Fruit fly (Drosophila melanogaster): ENCODE measurements around the gene KLHL18.

KLHL18 gene

DNA sequence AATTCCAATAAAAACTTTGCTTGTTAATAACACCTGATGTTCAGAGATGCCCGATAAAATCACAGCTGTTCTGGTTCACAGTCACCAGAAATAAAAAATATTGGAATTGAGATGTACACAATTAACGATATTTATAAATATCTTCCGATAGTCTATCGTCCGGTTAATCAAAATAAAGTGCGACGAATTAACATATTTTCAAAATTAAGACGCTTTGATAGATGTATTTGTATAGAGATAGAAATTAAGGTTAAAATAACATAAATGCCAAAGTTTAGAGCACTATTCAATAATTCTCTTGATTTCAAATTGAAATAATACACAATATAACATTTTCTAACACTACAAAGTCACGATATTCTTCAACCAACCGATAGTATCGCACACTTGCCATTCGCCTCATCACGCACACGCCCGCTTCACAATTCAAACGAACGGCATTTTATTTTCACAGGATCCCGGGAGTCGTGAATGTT, 47.5 kb downstream of the KLHL18 start, which contains the start of the genes CG3281 and aurA (continued):
- TF ChIP-seq CG32772 (GFP tag; IDR thresholded peaks at IDR 0.05) (0 out of 2 replicates have a peak, but pooled peaks have one; percentile 31), Oli (tag; optimal IDR thresholded peaks at IDR 0.05) (peak; percentile 44), CG17568 (GFP tag; optimal IDR thresholded peaks at IDR 0.05) (no peak), Spps (tag; optimal IDR thresholded peaks at IDR 0.05) (peak; percentile 35), Lim3 (GFP tag; IDR thresholded peaks at IDR 0.05) (no peak), CG12391 (tag; optimal IDR thresholded peaks at IDR 0.05) (peak; percentile 86), H15 (GFP tag; IDR thresholded peaks at IDR 0.05) (peak; percentile 38; the same call in 1 of the 3 replicates), Fer2 (tag; optimal IDR thresholded peaks at IDR 0.05) (peak; percentile 67), CG17829 (tag; optimal IDR thresholded peaks at IDR 0.05) (peak; percentile 76), Xbp1 (GFP tag; optimal IDR thresholded peaks at IDR 0.05) (peak; percentile 81), Vsx1 (GFP tag; optimal IDR thresholded peaks at IDR 0.05) (peak; percentile 39), CG17802 (tag; optimal IDR thresholded peaks at IDR 0.05) (no peak), CG13624 (GFP tag; optimal IDR thresholded peaks at IDR 0.05) (peak; percentile 82), Lpt (GFP tag; optimal IDR thresholded peaks at IDR 0.05) (no peak), gfzf (GFP tag; optimal IDR thresholded peaks at IDR 0.05) (peak; percentile 43), dmrt11E (tag; optimal IDR thresholded peaks at IDR 0.05) (peak; percentile 66), D19B (GFP tag; optimal IDR thresholded peaks at IDR 0.05) (peak; percentile 26), ro (GFP tag; IDR thresholded peaks at IDR 0.05) (no peak), CG12155 (GFP tag; optimal IDR thresholded peaks at IDR 0.05) (peak; percentile 76), Scr (GFP tag; IDR thresholded peaks at IDR 0.05; ENCODE audit: partially characterized antibody) (peak; percentile 98), CG4617 (GFP tag; optimal IDR thresholded peaks at IDR 0.05; ENCODE audit: borderline replicate concordance) (peak; percentile 71), grau (tag; optimal IDR thresholded peaks at IDR 0.05) (peak; percentile 77), sens (GFP tag) (peak; percentile 97), CG4360 (GFP tag; IDR thresholded peaks at IDR 0.05) (no peak), sob (GFP tag; IDR thresholded peaks at IDR 0.05) (peak; percentile 82; the same call in 1 of the 2 replicates), croc (GFP tag; conservative IDR thresholded peaks at IDR 0.05) (peak; percentile 35), CG34224 (GFP tag; IDR thresholded peaks at IDR 0.05; ENCODE audit: partially characterized antibody) (peak; percentile 94), CG4282 (GFP tag; optimal IDR thresholded peaks at IDR 0.05) (peak; percentile 36), bigmax (GFP tag; optimal IDR thresholded peaks at IDR 0.05) (no peak), kni (GFP tag; optimal IDR thresholded peaks at IDR 0.05) (peak; percentile 65), dan (GFP tag; IDR thresholded peaks at IDR 0.05) (no peak), usp (GFP tag; optimal IDR thresholded peaks at IDR 0.05) (no peak), ttk (GFP tag; IDR thresholded peaks at IDR 0.05) (peak; percentile 50), stwl (tag; optimal IDR thresholded peaks at IDR 0.05) (peak; percentile 92), Mrtf (GFP tag; IDR thresholded peaks at IDR 0.05) (no peak), ato (GFP tag; IDR thresholded peaks at IDR 0.05; ENCODE audit: partially characterized antibody) (peak; percentile 77), Drgx (GFP tag; IDR thresholded peaks at IDR 0.05) (no peak), ems (GFP tag; optimal IDR thresholded peaks at IDR 0.05) (peak; percentile 57), CG42726 (GFP tag; IDR thresholded peaks at IDR 0.05; ENCODE audit: partially characterized antibody) (peak; percentile 84), CG17912 (GFP tag; optimal IDR thresholded peaks at IDR 0.05) (no peak), slp2 (GFP tag; optimal IDR thresholded peaks at IDR 0.05) (peak; percentile 66), eyg (GFP tag; optimal IDR thresholded peaks at IDR 0.05) (peak; percentile 38), gsb-n (tag; optimal IDR thresholded peaks at IDR 0.05) (peak; percentile 67), CG16813 (GFP tag; IDR thresholded peaks at IDR 0.05; ENCODE audit: partially characterized antibody) (peak; percentile 99), CG18011 (GFP tag; optimal IDR thresholded peaks at IDR 0.05) (peak; percentile 47), CG30431 (GFP tag; optimal IDR thresholded peaks at IDR 0.05) (no peak), Hr78 (GFP tag; optimal IDR thresholded peaks at IDR 0.05) (no peak), Side (GFP tag; optimal IDR thresholded peaks at IDR 0.05) (peak; percentile 72), Pdp1 (GFP tag; optimal IDR thresholded peaks at IDR 0.05) (peak; percentile 78 to 82), ssp (GFP tag; IDR thresholded peaks at IDR 0.05) (peak; percentile 59)
